Fruit fly (Drosophila melanogaster) whole organism, embryonic: ENCODE results near the gene Ufsp2.

Experiments
- CG11093 ChIP-seq: fragments of 200-800 bp; sonication (Bioruptor generic); IDR thresholded peaks from 3 replicates; pipeline ENCODE4 v1.3.6; 2022; ENCODE audit warnings: missing biosample characterization, missing genetic modification characterization
- CG11695 ChIP-seq: fragments of 200-800 bp; sonication (Bioruptor generic); IDR thresholded peaks from 3 replicates; pipeline ENCODE4 v1.3.6; 2022; ENCODE audit warnings: missing biosample characterization, missing genetic modification characterization
- CG13287 ChIP-seq: fragments of 200-800 bp; sonication (Bioruptor generic); IDR thresholded peaks from 2 replicates; pipeline ENCODE4 v1.3.6; 2022; ENCODE audit warnings: missing biosample characterization, missing genetic modification characterization; ENCODE audit not compliant: partially characterized antibody
- CG1529 ChIP-seq: fragments of 200-800 bp; sonication (Bioruptor generic); optimal IDR thresholded peaks from 3 replicates; lab custom pipeline; 2018; ENCODE audit warnings: missing biosample characterization, missing genetic modification characterization
- CG15601 ChIP-seq: fragments of 200-800 bp; sonication (Bioruptor generic); optimal IDR thresholded peaks from 3 replicates; lab custom pipeline; 2019; ENCODE audit warnings: missing biosample characterization, mild to moderate bottlenecking, missing genetic modification characterization, moderate library complexity
- CG1647 ChIP-seq: fragments of 200-800 bp; sonication (Bioruptor generic); optimal IDR thresholded peaks from 3 replicates; lab custom pipeline; 2016; ENCODE audit warnings: missing biosample characterization, missing genetic modification characterization
- CG18599 ChIP-seq: fragments of 200-800 bp; sonication (Bioruptor generic); optimal IDR thresholded peaks from 3 replicates; lab custom pipeline; 2017; ENCODE audit warnings: missing biosample characterization, missing genetic modification characterization, mild to moderate bottlenecking, moderate library complexity, missing genetic modification reagents
- CG2678 ChIP-seq: fragments of 200-800 bp; sonication (Bioruptor generic); optimal IDR thresholded peaks from 3 replicates; lab custom pipeline; 2019; ENCODE audit warnings: missing biosample characterization, mild to moderate bottlenecking, missing genetic modification characterization, moderate library complexity
- CG31388 ChIP-seq: fragments of 200-800 bp; sonication (Bioruptor generic); optimal IDR thresholded peaks from 2 replicates; lab custom pipeline; 2016; ENCODE audit warnings: missing biosample characterization, missing genetic modification characterization
- CG3281 ChIP-seq: fragments of 200-800 bp; sonication (Bioruptor generic); optimal IDR thresholded peaks from 3 replicates; lab custom pipeline; 2017; ENCODE audit warnings: missing biosample characterization, mild to moderate bottlenecking, missing genetic modification characterization
- CG4282 ChIP-seq: fragments of 200-800 bp; sonication (Bioruptor generic); optimal IDR thresholded peaks from 2 replicates; lab custom pipeline; 2016; ENCODE audit warnings: missing biosample characterization, missing genetic modification characterization
- CG4404 ChIP-seq: fragments of 200-800 bp; sonication (Bioruptor generic); IDR thresholded peaks from 2 replicates; pipeline ENCODE4 v1.3.6; 2022; ENCODE audit warnings: missing biosample characterization, missing genetic modification characterization
- CG6813 ChIP-seq: fragments of 200-800 bp; sonication (Bioruptor generic); optimal IDR thresholded peaks from 2 replicates; lab custom pipeline; 2017; ENCODE audit warnings: missing biosample characterization, missing genetic modification characterization, mild to moderate bottlenecking, moderate library complexity, missing genetic modification reagents
- CG7928 ChIP-seq: fragments of 200-800 bp; sonication (Bioruptor generic); optimal IDR thresholded peaks from 2 replicates; lab custom pipeline; 2017; ENCODE audit warnings: missing biosample characterization, mild to moderate bottlenecking, missing genetic modification characterization
- CG8089 ChIP-seq: fragments of 200-800 bp; sonication (Bioruptor generic); optimal IDR thresholded peaks from 3 replicates; lab custom pipeline; 2016; ENCODE audit warnings: missing biosample characterization, missing genetic modification characterization
- CG8281 ChIP-seq: fragments of 200-800 bp; sonication (Bioruptor generic); optimal IDR thresholded peaks from 2 replicates; lab custom pipeline; 2018; ENCODE audit warnings: missing biosample characterization, mild to moderate bottlenecking, missing genetic modification characterization, moderate library complexity
- D19A ChIP-seq: fragments of 200-800 bp; optimal IDR thresholded peaks from 3 replicates; lab custom pipeline; 2019; ENCODE audit warnings: missing biosample characterization, mild to moderate bottlenecking, missing genetic modification characterization, moderate library complexity
- D19B ChIP-seq: fragments of 200-800 bp; sonication (Bioruptor generic); optimal IDR thresholded peaks from 2 replicates; lab custom pipeline; 2017; ENCODE audit warnings: missing biosample characterization, mild to moderate bottlenecking, missing genetic modification characterization
- Dip2 ChIP-seq: fragments of 200-800 bp; sonication (Bioruptor generic); IDR thresholded peaks from 2 replicates; pipeline ENCODE4 v1.3.6; 2022; ENCODE audit warnings: missing biosample characterization, missing genetic modification characterization
- Dll ChIP-seq: fragments of 200-800 bp; sonication (Bioruptor generic); IDR thresholded peaks from 4 replicates; pipeline ENCODE4 v1.3.6; 2022; ENCODE audit warnings: missing biosample characterization, missing genetic modification characterization; ENCODE audit not compliant: partially characterized antibody
- Ets65A ChIP-seq: fragments of 200-800 bp; sonication (Bioruptor generic); peaks from one replicate; lab custom pipeline; 2016; ENCODE audit warnings: missing biosample characterization, missing genetic modification characterization
- Hey ChIP-seq: fragments of 200-800 bp; sonication (Bioruptor generic); optimal IDR thresholded peaks from 3 replicates; lab custom pipeline; 2018; ENCODE audit warnings: missing biosample characterization, mild to moderate bottlenecking, missing genetic modification characterization
- Lpt ChIP-seq: fragments of >200 bp; optimal IDR thresholded peaks from 2 replicates; lab custom pipeline; 2018; ENCODE audit warnings: missing biosample characterization, missing genetic modification characterization
- MTF-1 ChIP-seq: fragments of 200-800 bp; sonication (Bioruptor generic); optimal IDR thresholded peaks from 2 replicates; lab custom pipeline; 2018; ENCODE audit warnings: missing biosample characterization, mild to moderate bottlenecking, missing genetic modification characterization, borderline replicate concordance
- Mad ChIP-seq: fragments of 200-800 bp; sonication (Bioruptor generic); optimal IDR thresholded peaks from 2 replicates; lab custom pipeline; 2016; ENCODE audit warnings: missing biosample characterization, missing genetic modification characterization
- Opbp ChIP-seq: fragments of 200-800 bp; sonication (Bioruptor generic); IDR thresholded peaks from 3 replicates; pipeline ENCODE4 v1.3.6; 2022; ENCODE audit warnings: missing biosample characterization, missing genetic modification characterization; ENCODE audit not compliant: partially characterized antibody
- PHDP ChIP-seq: fragments of 200-800 bp; sonication (Bioruptor generic); optimal IDR thresholded peaks from 3 replicates; lab custom pipeline; 2018; ENCODE audit warnings: missing biosample characterization, mild to moderate bottlenecking, missing genetic modification characterization, moderate library complexity
- Pdp1 ChIP-seq, 2 experiments: fragments of 200-800 bp; sonication (Bioruptor generic); optimal IDR thresholded peaks; 3 replicates each; lab custom pipeline; 2016; ENCODE audit warnings: missing biosample characterization in 2 of 2, missing genetic modification characterization in 2 of 2, mild to moderate bottlenecking in 1 of 2, moderate library complexity in 1 of 2
- az2 ChIP-seq: fragments of 200-800 bp; sonication (Bioruptor generic); optimal IDR thresholded peaks from 3 replicates; lab custom pipeline; 2016; ENCODE audit warnings: missing biosample characterization, missing genetic modification characterization
- bowl ChIP-seq: fragments of 200-800 bp; sonication (Bioruptor generic); IDR thresholded peaks from 2 replicates; pipeline ENCODE4 v1.3.6; 2022; ENCODE audit warnings: missing biosample characterization, missing genetic modification characterization
- crc ChIP-seq: fragments of 200-800 bp; sonication (Bioruptor generic); optimal IDR thresholded peaks from 2 replicates; lab custom pipeline; 2016; ENCODE audit warnings: missing biosample characterization, missing genetic modification characterization
- da ChIP-seq: fragments of 200-800 bp; sonication (Bioruptor generic); optimal IDR thresholded peaks from 2 replicates; lab custom pipeline; 2016; ENCODE audit warnings: missing biosample characterization, missing genetic modification characterization
- dmrt99B ChIP-seq: fragments of 200-800 bp; sonication (Bioruptor generic); optimal IDR thresholded peaks from 2 replicates; lab custom pipeline; 2018; ENCODE audit warnings: missing biosample characterization, mild to moderate bottlenecking, missing genetic modification characterization, moderate library complexity
- eve ChIP-seq, 2 experiments: fragments of >200 bp; optimal IDR thresholded peaks; 2 replicates each; lab custom pipeline; 2017; ENCODE audit warnings: missing biosample characterization in 2 of 2, missing genetic modification characterization in 2 of 2
- gcm2 ChIP-seq: fragments of 200-800 bp; sonication (Bioruptor generic); optimal IDR thresholded peaks from 2 replicates; lab custom pipeline; 2016; ENCODE audit warnings: missing biosample characterization, missing genetic modification characterization
- gt ChIP-seq: fragments of 200-800 bp; sonication (Bioruptor generic); IDR thresholded peaks from 2 replicates; pipeline ENCODE4 v1.3.6; 2022; ENCODE audit warnings: missing biosample characterization, missing genetic modification characterization
- ham ChIP-seq: fragments of 200-800 bp; sonication (Bioruptor generic); IDR thresholded peaks from 2 replicates; pipeline ENCODE4 v1.3.6; 2022; ENCODE audit warnings: missing biosample characterization, missing genetic modification characterization
- inv ChIP-seq: fragments of 200-800 bp; sonication (Bioruptor generic); IDR thresholded peaks from 2 replicates; pipeline ENCODE4 v1.3.6; 2022; ENCODE audit warnings: missing biosample characterization, missing genetic modification characterization; ENCODE audit not compliant: partially characterized antibody
- jumu ChIP-seq: fragments of 200-800 bp; sonication (Bioruptor generic); optimal IDR thresholded peaks from 3 replicates; lab custom pipeline; 2016; ENCODE audit warnings: missing biosample characterization, missing genetic modification characterization
- mld ChIP-seq: fragments of 200-800 bp; sonication (Bioruptor generic); IDR thresholded peaks from 3 replicates; pipeline ENCODE4 v1.3.6; 2022; ENCODE audit warnings: missing biosample characterization, missing genetic modification characterization; ENCODE audit not compliant: partially characterized antibody
- p53 ChIP-seq: fragments of 200-800 bp; sonication (Bioruptor generic); optimal IDR thresholded peaks from 2 replicates; lab custom pipeline; 2016; ENCODE audit warnings: missing biosample characterization, missing genetic modification characterization
- pan ChIP-seq, 4 experiments: fragments of >200 bp in 3 of 4; fragments of 200-800 bp in 1 of 4; sonication (Bioruptor generic) in 1 of 4; optimal IDR thresholded peaks in 3 of 4; IDR thresholded peaks in 1 of 4; 2 replicates each; pipeline versions ENCODE4 v1.3.6 to Lab custom; 2017 to 2022; ENCODE audit warnings: missing biosample characterization in 2 of 4, missing genetic modification characterization in 2 of 4, mixed read lengths in 1 of 4
- pho ChIP-seq: fragments of 200-800 bp; sonication (Bioruptor generic); optimal IDR thresholded peaks from 2 replicates; lab custom pipeline; 2016; ENCODE audit warnings: missing biosample characterization, missing genetic modification characterization
- prd ChIP-seq, 3 experiments: fragments of >200 bp in 2 of 3; fragments of 200-800 bp in 1 of 3; sonication (Bioruptor generic) in 1 of 3; optimal IDR thresholded peaks in 2 of 3; IDR thresholded peaks in 1 of 3; 2 replicates in 2 of 3; 3 replicates in 1 of 3; pipeline versions ENCODE4 v1.3.6 to Lab custom; 2017 to 2022; ENCODE audit warnings: missing biosample characterization in 1 of 3, missing genetic modification characterization in 1 of 3
- shn ChIP-seq: fragments of 200-800 bp; sonication (Bioruptor generic); optimal IDR thresholded peaks from 3 replicates; lab custom pipeline; 2016; ENCODE audit warnings: missing biosample characterization, missing genetic modification characterization
- sisA ChIP-seq: fragments of 200-800 bp; sonication (Bioruptor generic); IDR thresholded peaks from 2 replicates; pipeline ENCODE4 v1.3.6; 2022; ENCODE audit warnings: missing biosample characterization, missing genetic modification characterization
- ttk ChIP-seq: fragments of 200-800 bp; sonication (Bioruptor generic); IDR thresholded peaks from 2 replicates; pipeline ENCODE4 v2.1.2; 2022; ENCODE audit warnings: missing biosample characterization, missing genetic modification characterization
- unpg ChIP-seq: fragments of 200-800 bp; sonication (Bioruptor generic); optimal IDR thresholded peaks from 3 replicates; lab custom pipeline; 2018; ENCODE audit warnings: missing biosample characterization, mild to moderate bottlenecking, missing genetic modification characterization, moderate library complexity

The Ufsp2 gene

DNA sequence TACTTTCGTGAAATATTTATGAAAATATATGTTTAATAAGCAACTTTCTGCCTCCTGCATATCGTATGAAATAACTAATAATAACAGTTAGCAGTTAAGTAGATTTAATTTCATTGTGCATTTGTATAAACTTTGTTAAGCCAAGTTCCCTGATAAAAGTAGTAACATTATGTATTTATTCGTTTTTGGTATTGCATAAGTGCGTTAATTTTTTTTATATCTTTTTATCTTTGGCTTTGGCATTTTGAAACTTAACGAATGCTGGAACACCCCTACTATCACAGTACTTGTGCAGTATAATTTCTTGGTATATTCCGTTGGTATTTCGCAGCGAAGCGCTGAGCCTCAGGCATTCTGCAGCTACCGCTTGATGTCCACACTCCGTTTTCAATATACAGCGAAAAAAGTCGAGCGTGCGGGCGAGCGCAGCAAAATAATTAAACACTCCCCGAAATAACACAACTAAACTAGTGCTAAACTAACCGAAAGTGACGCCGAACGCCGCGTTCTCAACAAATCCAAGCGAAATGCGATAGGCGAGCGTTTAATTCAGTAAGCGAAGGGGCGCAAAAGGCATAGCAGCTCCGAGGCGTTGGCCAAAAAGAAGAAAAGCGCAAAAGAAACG is 12.3 kb downstream of the Ufsp2 start, which contains the start of gene RhoGAP71E (continued):
- TF ChIP-seq p53 = no peak
- no peak for TF ChIP-seq ham (GFP tag; lab: Robert Waterston, UW)
- peak; percentile 41 for TF ChIP-seq MTF-1
- no peak for TF ChIP-seq CG15601 (tag; lab: Kevin White, UChicago)
- no peak for TF ChIP-seq CG8281
- TF ChIP-seq CG18599 (GFP tag; lab: Kevin White, UChicago) = peak; percentile 73
- no peak for TF ChIP-seq CG4404 (GFP tag; lab: Robert Waterston, UW)
- TF ChIP-seq az2 (GFP tag; lab: Kevin White, UChicago) = no peak
- TF ChIP-seq PHDP (tag; lab: Kevin White, UChicago) = peak; percentile 23
- TF ChIP-seq Lpt (GFP tag; lab: Kevin White, UChicago) = no peak
- TF ChIP-seq gcm2 = no peak
- peak; percentile 49 for TF ChIP-seq dmrt99B (tag; lab: Kevin White, UChicago)
- peak; percentile 33 for TF ChIP-seq sisA (GFP tag; lab: Robert Waterston, UW)
- no peak for TF ChIP-seq CG11093 (GFP tag; lab: Robert Waterston, UW)
- no peak for TF ChIP-seq CG3281 (GFP tag; lab: Kevin White, UChicago)
- no peak for TF ChIP-seq pan (optimal IDR thresholded peaks at IDR 0.05; lab: Kevin White, UChicago)
- TF ChIP-seq pan (GFP tag; optimal IDR thresholded peaks at IDR 0.05 in 1 of 2, IDR thresholded peaks at IDR 0.05 in 1 of 2) = peak in 1 of 2 experiments; percentile 53
- TF ChIP-seq gt (GFP tag; lab: Robert Waterston, UW) = no peak
- TF ChIP-seq CG7928 (GFP tag; lab: Kevin White, UChicago) = no peak
- no peak for TF ChIP-seq da (GFP tag; lab: Kevin White, UChicago)
- peak in 1 of 2 experiments; percentile 48 for TF ChIP-seq Pdp1 (GFP tag; optimal IDR thresholded peaks at IDR 0.05; lab: Kevin White, UChicago)
- TF ChIP-seq CG2678 = peak; percentile 73
- no peak for TF ChIP-seq bowl (GFP tag; lab: Robert Waterston, UW)
- no peak for TF ChIP-seq CG4282 (GFP tag; lab: Kevin White, UChicago)
- peak; percentile 32 for TF ChIP-seq CG6813 (GFP tag; lab: Kevin White, UChicago)
- no peak for TF ChIP-seq pho (GFP tag; lab: Kevin White, UChicago)
- TF ChIP-seq CG8089 = peak; percentile 4
- TF ChIP-seq D19B (GFP tag; lab: Kevin White, UChicago) = no peak
- TF ChIP-seq prd (optimal IDR thresholded peaks at IDR 0.05; lab: Kevin White, UChicago) = no peak
- no peak; the same call in none of the 3 replicates for TF ChIP-seq prd (GFP tag; IDR thresholded peaks at IDR 0.05; lab: Robert Waterston, UW)
- TF ChIP-seq shn = no peak
- no peak for TF ChIP-seq mld (GFP tag; lab: Robert Waterston, UW)
- TF ChIP-seq inv = no peak
- TF ChIP-seq CG1647 = peak; percentile 19
- peak; percentile 27 for TF ChIP-seq Ets65A
- TF ChIP-seq CG31388 (GFP tag; lab: Kevin White, UChicago) = no peak
- TF ChIP-seq Dll (GFP tag; lab: Robert Waterston, UW) = no peak; the same call in 3 of the 4 replicates
- peak; percentile 66; the same call in 2 of the 3 replicates for TF ChIP-seq Opbp
- TF ChIP-seq Mad = no peak
- TF ChIP-seq Hey (tag; lab: Kevin White, UChicago) = no peak
- TF ChIP-seq D19A = no peak
- peak; percentile 53 for TF ChIP-seq CG13287 (GFP tag; lab: Robert Waterston, UW)
- peak; percentile 63; the same call in 2 of the 3 replicates for TF ChIP-seq CG11695 (GFP tag; lab: Robert Waterston, UW)
- TF ChIP-seq eve (GFP tag; optimal IDR thresholded peaks at IDR 0.05; lab: Kevin White, UChicago) = no peak
- TF ChIP-seq jumu (GFP tag; lab: Kevin White, UChicago) = no peak
- no peak for TF ChIP-seq CG1529 (GFP tag; lab: Kevin White, UChicago)
- no peak for TF ChIP-seq ttk (GFP tag; lab: Robert Waterston, UW)
- TF ChIP-seq unpg (GFP tag; lab: Kevin White, UChicago) = peak; percentile 29
- no peak for TF ChIP-seq Dip2 (GFP tag; lab: Robert Waterston, UW)
- TF ChIP-seq crc = no peak
